Fruit fly (Drosophila melanogaster) whole organism, wandering third instar larva: ENCODE results near the gene CG13284.
A peak's percentile ranks its signal among the peaks of the same experiment; 100 is the strongest.

ENCODE experiments used
- Abd-B ChIP-seq: fragments of >200 bp; optimal IDR thresholded peaks from 2 replicates; lab custom pipeline; 2017; ENCODE audit warnings: missing biosample characterization, missing genetic modification characterization
- CG32264 ChIP-seq: fragments of 200-800 bp; sonication (Bioruptor generic); optimal IDR thresholded peaks from 2 replicates; lab custom pipeline; 2016; ENCODE audit warnings: missing biosample characterization, missing genetic modification characterization
- CG9705 ChIP-seq: fragments of 200-800 bp; sonication (Bioruptor generic); optimal IDR thresholded peaks from 2 replicates; lab custom pipeline; 2018; ENCODE audit warnings: missing biosample characterization, mild to moderate bottlenecking, missing genetic modification characterization
- CrebA ChIP-seq: fragments of 200-800 bp; sonication (Bioruptor generic); optimal IDR thresholded peaks from 2 replicates; lab custom pipeline; 2016; ENCODE audit warnings: missing biosample characterization, mild to moderate bottlenecking, missing genetic modification characterization, borderline replicate concordance
- Dfd ChIP-seq: fragments of >200 bp; optimal IDR thresholded peaks from 2 replicates; lab custom pipeline; 2017; ENCODE audit warnings: missing biosample characterization, missing genetic modification characterization
- HLH106 ChIP-seq: fragments of 200-800 bp; optimal IDR thresholded peaks from 3 replicates; lab custom pipeline; 2019; ENCODE audit warnings: missing biosample characterization, mild to moderate bottlenecking, missing genetic modification characterization, moderate library complexity
- Hnf4 ChIP-seq: fragments of 200-800 bp; sonication (Bioruptor generic); optimal IDR thresholded peaks from 2 replicates; lab custom pipeline; 2016; ENCODE audit warnings: missing biosample characterization, mild to moderate bottlenecking, missing genetic modification characterization
- Hr83 ChIP-seq: fragments of 200-300 bp; sonication (Bioruptor generic); optimal IDR thresholded peaks from 2 replicates; lab custom pipeline; 2016; ENCODE audit warnings: missing biosample characterization, mild to moderate bottlenecking, missing genetic modification characterization, moderate library complexity; ENCODE audit not compliant: poor library complexity, severe bottlenecking
- Jra ChIP-seq: sonication (Bioruptor generic); optimal IDR thresholded peaks from 2 replicates; lab custom pipeline; 2016; ENCODE audit warnings: missing biosample characterization, missing genetic modification characterization
- Mio ChIP-seq: sonication (Bioruptor generic); optimal IDR thresholded peaks from 2 replicates; lab custom pipeline; 2016; ENCODE audit warnings: missing biosample characterization, missing genetic modification characterization
- N ChIP-seq: fragments of >200 bp; optimal IDR thresholded peaks from 2 replicates; lab custom pipeline; 2018; ENCODE audit warnings: missing biosample characterization, missing external identifiers, missing genetic modification characterization
- OdsH ChIP-seq: fragments of 200-800 bp; sonication (Bioruptor generic); optimal IDR thresholded peaks from 2 replicates; lab custom pipeline; 2016; ENCODE audit warnings: missing biosample characterization, mild to moderate bottlenecking, missing genetic modification characterization
- Rel ChIP-seq, 2 experiments: fragments of 200-800 bp; sonication (Bioruptor generic) in 1 of 2; optimal IDR thresholded peaks; 2 replicates in 1 of 2; 3 replicates in 1 of 2; lab custom pipeline; 2016 to 2019; ENCODE audit warnings: mild to moderate bottlenecking in 2 of 2, missing biosample characterization in 2 of 2, missing genetic modification characterization in 2 of 2, moderate library complexity in 1 of 2
- Sp1 ChIP-seq: fragments of 200-800 bp; sonication (Bioruptor generic); optimal IDR thresholded peaks from 3 replicates; lab custom pipeline; 2019; ENCODE audit warnings: missing biosample characterization, mild to moderate bottlenecking, missing genetic modification characterization, moderate library complexity
- Vsx2 ChIP-seq: fragments of 200-300, 225-300 bp; sonication (Bioruptor generic); optimal IDR thresholded peaks from 2 replicates; lab custom pipeline; 2018; ENCODE audit warnings: missing biosample characterization, missing genetic modification characterization; ENCODE audit not compliant: partially characterized antibody
- br ChIP-seq: fragments of 200-800 bp; sonication (Bioruptor generic); optimal IDR thresholded peaks from 2 replicates; lab custom pipeline; 2016; ENCODE audit warnings: missing biosample characterization, missing genetic modification characterization
- dl ChIP-seq, 2 experiments: fragments of 175-275, 200-275 bp in 1 of 2; fragments of 200-275 bp in 1 of 2; sonication (Bioruptor generic); optimal IDR thresholded peaks; lab custom pipeline; 2018; ENCODE audit warnings: mild to moderate bottlenecking in 2 of 2, missing biosample characterization in 2 of 2, missing genetic modification characterization in 2 of 2, moderate library complexity in 2 of 2; ENCODE audit not compliant: partially characterized antibody in 2 of 2, insufficient read depth in 1 of 2
- dmrt93B ChIP-seq: fragments of 200-800 bp; sonication (Bioruptor generic); optimal IDR thresholded peaks from 2 replicates; lab custom pipeline; 2018; ENCODE audit warnings: missing biosample characterization, mild to moderate bottlenecking, missing genetic modification characterization
- ey ChIP-seq: fragments of 200-800 bp; sonication (Bioruptor generic); optimal IDR thresholded peaks from 2 replicates; lab custom pipeline; 2016; ENCODE audit warnings: missing biosample characterization, missing genetic modification characterization
- foxo ChIP-seq, 2 experiments: fragments of 200-800 bp; sonication (Bioruptor generic); optimal IDR thresholded peaks; 2 replicates in 1 of 2; 3 replicates in 1 of 2; lab custom pipeline; 2016 to 2017; ENCODE audit warnings: missing biosample characterization in 2 of 2, missing genetic modification characterization in 2 of 2
- fru ChIP-seq: fragments of 200-800 bp; sonication (Bioruptor generic); optimal IDR thresholded peaks from 3 replicates; lab custom pipeline; 2016; ENCODE audit warnings: missing biosample characterization, mild to moderate bottlenecking, missing genetic modification characterization
- h ChIP-seq: fragments of 200-800 bp; sonication (Bioruptor generic); optimal IDR thresholded peaks from 3 replicates; lab custom pipeline; 2016; ENCODE audit warnings: missing biosample characterization, mild to moderate bottlenecking, missing genetic modification characterization
- lola ChIP-seq: fragments of >200 bp; optimal IDR thresholded peaks from 2 replicates; lab custom pipeline; 2017; ENCODE audit warnings: missing biosample characterization, missing genetic modification characterization
- psq ChIP-seq: fragments of 200-800 bp; sonication (Bioruptor generic); optimal IDR thresholded peaks from 3 replicates; lab custom pipeline; 2017; ENCODE audit warnings: missing biosample characterization, mild to moderate bottlenecking, missing genetic modification characterization, moderate library complexity
- rgr ChIP-seq: fragments of 200-800 bp; sonication (Bioruptor generic); optimal IDR thresholded peaks from 3 replicates; lab custom pipeline; 2016; ENCODE audit warnings: missing biosample characterization, mild to moderate bottlenecking, missing genetic modification characterization
- tai ChIP-seq: sonication (Bioruptor generic); optimal IDR thresholded peaks from 2 replicates; lab custom pipeline; 2016; ENCODE audit warnings: missing biosample characterization, missing genetic modification characterization
- usp ChIP-seq: fragments of >200 bp; optimal IDR thresholded peaks from 2 replicates; lab custom pipeline; 2017; ENCODE audit warnings: missing biosample characterization, missing genetic modification characterization
- woc ChIP-seq: sonication (Bioruptor generic); optimal IDR thresholded peaks from 2 replicates; lab custom pipeline; 2016; ENCODE audit warnings: missing biosample characterization, mild to moderate bottlenecking, missing genetic modification characterization

The CG13284 gene

DNA sequence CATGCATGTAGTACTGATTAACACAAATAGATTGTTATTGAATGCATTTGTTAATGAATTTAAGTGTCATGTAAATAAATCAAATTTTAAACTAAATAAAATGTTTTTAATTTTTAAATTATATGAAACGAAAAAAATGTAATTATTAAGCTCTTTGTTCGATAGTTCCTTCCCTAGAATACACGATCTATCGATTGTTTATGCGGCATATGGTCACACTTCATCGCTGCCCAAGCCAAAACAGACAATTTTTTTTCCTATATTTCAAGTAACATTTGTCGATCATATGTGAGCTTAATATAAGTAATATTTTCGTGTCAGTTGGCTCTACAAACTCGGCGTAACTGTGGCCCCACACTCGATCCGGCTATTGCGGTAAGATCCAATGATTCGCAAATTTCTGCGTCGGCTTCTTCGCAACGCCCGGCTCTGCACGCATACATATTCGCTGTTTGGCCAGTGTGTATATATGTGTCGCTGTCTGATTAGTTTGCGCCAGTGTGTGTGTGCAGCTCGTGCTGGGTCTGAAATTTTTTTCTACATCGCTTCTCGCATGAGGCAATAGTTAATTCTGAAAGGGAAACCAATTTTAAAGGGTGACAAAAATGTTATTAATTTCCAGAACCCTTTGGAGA, 21.5 kb downstream of the CG13284 start, which contains the start of gene AspRS-m:
TSS of gene AspRS-m (plus strand) at position 207 of the 635 bp plus-strand sequence.
- TF ChIP-seq h (peak; percentile 16), N (GFP tag; lab: Kevin White, UChicago) (peak; percentile 52), Dfd (GFP tag; lab: Kevin White, UChicago) (no peak)

DNA sequence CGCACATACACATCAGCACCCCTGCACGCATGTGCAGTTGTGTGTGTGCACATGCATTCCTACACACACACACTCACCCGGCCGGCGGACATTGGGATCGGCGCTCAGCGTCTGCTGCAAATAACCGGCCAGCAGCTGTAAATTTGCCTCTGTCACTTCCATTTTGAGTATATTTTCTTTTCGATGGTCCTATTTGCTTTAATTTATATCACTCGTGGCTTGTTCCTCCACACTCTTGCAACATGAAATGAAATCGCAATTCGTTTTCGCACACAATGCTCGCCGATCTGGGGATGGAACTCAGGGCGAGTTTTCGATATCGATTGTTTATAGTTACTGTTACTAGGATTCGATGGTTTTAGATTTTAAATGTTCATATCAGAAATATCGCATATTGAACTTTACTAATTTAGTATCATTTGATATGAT, 23.6 kb downstream of the CG13284 start, which contains the start of gene Cse1:
TSS of gene Cse1 (minus strand) at position 303 of the 429 bp plus-strand sequence.
- TF ChIP-seq woc (GFP tag; lab: Kevin White, UChicago) (peak; percentile 24), CG32264 (no peak), usp (GFP tag; lab: Kevin White, UChicago) (no peak), N (GFP tag; lab: Kevin White, UChicago) (peak; percentile 72)

DNA sequence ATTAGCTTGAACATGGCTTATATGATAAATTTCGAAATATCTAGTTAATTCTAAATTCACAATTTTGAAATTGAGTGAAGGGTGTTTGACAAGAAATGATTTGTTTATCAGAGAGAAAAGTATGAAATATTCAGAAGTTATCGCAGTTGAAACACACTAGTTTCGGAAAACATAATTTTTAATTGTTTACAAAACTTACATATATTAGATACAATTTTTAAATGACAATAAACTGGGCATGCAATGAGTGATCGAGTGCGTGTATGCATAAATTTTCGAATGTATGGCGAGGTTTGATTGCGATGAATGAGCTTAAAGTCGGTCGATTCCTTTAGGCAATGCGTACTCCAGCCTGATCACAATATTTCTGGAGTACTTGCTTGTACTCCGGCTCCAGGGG, 27.5 kb downstream of the CG13284 start, which contains the start of gene CG13280:
TSS of gene CG13280 (minus strand) at position 101 of the 400 bp plus-strand sequence.
- TF ChIP-seq Abd-B (GFP tag; lab: Kevin White, UChicago), result no peak
- TF ChIP-seq br, result no peak

dm6 chr2L:16819714-16820113, 28.8 kb downstream of the CG13284 start:
- TF ChIP-seq CG9705, result peak; percentile 8
- no peak for TF ChIP-seq Rel (GFP tag; optimal IDR thresholded peaks at IDR 0.05; lab: Kevin White, UChicago)
- TF ChIP-seq Rel (tag; optimal IDR thresholded peaks at IDR 0.05; lab: Kevin White, UChicago), result peak; percentile 37
- TF ChIP-seq rgr, result peak; percentile 15
- no peak for TF ChIP-seq Hr83 (GFP tag; lab: Kevin White, UChicago)
- peak; percentile 19 for TF ChIP-seq HLH106
- TF ChIP-seq Sp1 (GFP tag; lab: Kevin White, UChicago), result peak; percentile 79

DNA sequence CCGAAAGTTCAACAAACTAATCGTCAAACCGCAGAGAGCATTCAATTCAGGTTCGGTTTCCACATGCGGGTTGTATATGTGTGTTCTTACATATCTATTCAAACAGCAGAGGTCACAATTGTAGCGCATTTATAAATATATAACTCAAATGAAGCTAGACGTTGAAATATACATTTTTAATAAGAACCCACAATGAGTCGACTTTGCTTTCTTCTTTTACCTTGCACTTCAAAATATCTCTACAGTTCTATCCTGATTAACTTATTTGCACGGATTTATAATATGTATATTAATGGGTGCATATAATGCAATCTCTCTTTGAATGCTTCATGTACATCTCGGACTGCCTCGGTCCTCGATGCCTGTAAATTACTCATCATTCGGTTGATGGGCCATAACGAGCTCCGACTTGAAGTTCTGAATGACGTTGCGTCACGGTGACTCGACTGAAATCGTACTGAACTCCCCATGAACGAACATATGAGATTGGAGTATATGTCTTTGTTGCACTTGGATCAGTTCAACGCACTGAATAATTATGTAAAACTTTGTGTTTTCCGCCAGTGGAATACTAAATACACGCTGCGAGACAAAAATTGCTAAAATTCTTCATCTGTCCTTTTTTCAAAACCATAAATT, 30.1 kb downstream of the CG13284 start:
- TF ChIP-seq rgr (peak; percentile 68), dl (GFP tag; optimal IDR thresholded peaks at IDR 0.05; lab: Kevin White, UChicago; ENCODE audit: insufficient read depth in 1 of 2, partially characterized antibody in 2 of 2) (peak in 1 of 2 experiments; percentile 1), OdsH (peak; percentile 45), Vsx2 (GFP tag; lab: Kevin White, UChicago) (no peak), CG32264 (peak; percentile 2), ey (peak; percentile 49), lola (GFP tag; lab: Kevin White, UChicago) (no peak), foxo (GFP tag; optimal IDR thresholded peaks at IDR 0.05; lab: Kevin White, UChicago) (peak in 1 of 2 experiments; percentile 53), Hr83 (GFP tag; lab: Kevin White, UChicago) (no peak), HLH106 (peak; percentile 64), usp (GFP tag; lab: Kevin White, UChicago) (no peak), psq (GFP tag; lab: Kevin White, UChicago) (peak; percentile 41), tai (GFP tag; lab: Kevin White, UChicago) (peak; percentile 64), CrebA (GFP tag; lab: Kevin White, UChicago) (no peak), Mio (GFP tag; lab: Kevin White, UChicago) (no peak), Hnf4 (GFP tag; lab: Kevin White, UChicago) (peak; percentile 50), Sp1 (GFP tag; lab: Kevin White, UChicago) (peak; percentile 57), Dfd (GFP tag; lab: Kevin White, UChicago) (no peak), br (peak; percentile 68), fru (GFP tag; lab: Kevin White, UChicago) (peak; percentile 64), h (peak; percentile 65), dmrt93B (GFP tag; lab: Kevin White, UChicago) (no peak), CG9705 (no peak), Jra (GFP tag; lab: Kevin White, UChicago) (peak; percentile 20)
